Fruit fly (Drosophila melanogaster): Measurements from ENCODE around the gene Pgm1.

Pgm1 gene

dm6 chr3L:16128481-16128972 lies at the start of gene Pgm1:
Pgm1 (minus strand) TSS chr3L:16128531.
- TF ChIP-seq insv (optimal IDR thresholded peaks at IDR 0.05) (no peak), psq (optimal IDR thresholded peaks at IDR 0.05) (no peak), ttk (optimal IDR thresholded peaks at IDR 0.05) (no peak), Myc (optimal IDR thresholded peaks at IDR 0.05) (no peak), Sin3A (optimal IDR thresholded peaks at IDR 0.05) (no peak), h (optimal IDR thresholded peaks at IDR 0.05) (no peak)

dm6 chr3L:16177751-16178150 lies 49.4 kb upstream of the Pgm1 start:
- TF ChIP-seq psq (optimal IDR thresholded peaks at IDR 0.05) (no peak), insv (optimal IDR thresholded peaks at IDR 0.05) (no peak), Sin3A (optimal IDR thresholded peaks at IDR 0.05) (no peak), h (optimal IDR thresholded peaks at IDR 0.05) (no peak), ttk (optimal IDR thresholded peaks at IDR 0.05) (no peak), Myc (optimal IDR thresholded peaks at IDR 0.05) (no peak)

dm6 chr3L:16177309-16177708 lies 49.0 kb upstream of the Pgm1 start:
- TF ChIP-seq insv (optimal IDR thresholded peaks at IDR 0.05) (no peak), Sin3A (optimal IDR thresholded peaks at IDR 0.05) (no peak), h (optimal IDR thresholded peaks at IDR 0.05) (no peak), Myc (optimal IDR thresholded peaks at IDR 0.05) (no peak), ttk (optimal IDR thresholded peaks at IDR 0.05) (no peak)

dm6 chr3L:16176492-16176891 lies 48.2 kb upstream of the Pgm1 start:
- TF ChIP-seq ttk (optimal IDR thresholded peaks at IDR 0.05) (no peak), Sin3A (optimal IDR thresholded peaks at IDR 0.05) (no peak), insv (optimal IDR thresholded peaks at IDR 0.05) (no peak), h (optimal IDR thresholded peaks at IDR 0.05) (no peak), Myc (optimal IDR thresholded peaks at IDR 0.05) (no peak), psq (optimal IDR thresholded peaks at IDR 0.05) (no peak)

dm6 chr3L:16175628-16176263 lies 47.4 kb upstream of the Pgm1 start:
- no peak for TF ChIP-seq h (optimal IDR thresholded peaks at IDR 0.05)
- no peak for TF ChIP-seq ttk (optimal IDR thresholded peaks at IDR 0.05)
- TF ChIP-seq Sin3A (optimal IDR thresholded peaks at IDR 0.05) = no peak
- TF ChIP-seq psq (optimal IDR thresholded peaks at IDR 0.05) = no peak
- TF ChIP-seq Myc (optimal IDR thresholded peaks at IDR 0.05) = no peak
- no peak for TF ChIP-seq insv (optimal IDR thresholded peaks at IDR 0.05)

- TF ChIP-seq ttk (optimal IDR thresholded peaks at IDR 0.05) (no peak), Myc (optimal IDR thresholded peaks at IDR 0.05) (no peak), h (optimal IDR thresholded peaks at IDR 0.05) (no peak), psq (optimal IDR thresholded peaks at IDR 0.05) (no peak)
These were observed 46.4 kb upstream of the Pgm1 start for dm6 chr3L:16174778-16175177.

- TF ChIP-seq ttk (optimal IDR thresholded peaks at IDR 0.05) (no peak), Sin3A (optimal IDR thresholded peaks at IDR 0.05) (no peak), Myc (optimal IDR thresholded peaks at IDR 0.05) (no peak), insv (optimal IDR thresholded peaks at IDR 0.05) (no peak), h (optimal IDR thresholded peaks at IDR 0.05) (no peak)
These were observed 45.7 kb upstream of the Pgm1 start for dm6 chr3L:16173818-16174601.

- TF ChIP-seq Sin3A (optimal IDR thresholded peaks at IDR 0.05) (no peak), ttk (optimal IDR thresholded peaks at IDR 0.05) (no peak)
These were observed 44.5 kb upstream of the Pgm1 start for dm6 chr3L:16172809-16173276.

dm6 chr3L:16172381-16172780 lies 44.0 kb upstream of the Pgm1 start:
- no peak for TF ChIP-seq insv (optimal IDR thresholded peaks at IDR 0.05)
- TF ChIP-seq ttk (optimal IDR thresholded peaks at IDR 0.05) = no peak
- TF ChIP-seq h (optimal IDR thresholded peaks at IDR 0.05) = no peak
- TF ChIP-seq Sin3A (optimal IDR thresholded peaks at IDR 0.05) = no peak
- TF ChIP-seq Myc (optimal IDR thresholded peaks at IDR 0.05) = no peak
- TF ChIP-seq psq (optimal IDR thresholded peaks at IDR 0.05) = no peak

- TF ChIP-seq Sin3A (optimal IDR thresholded peaks at IDR 0.05) (no peak), insv (optimal IDR thresholded peaks at IDR 0.05) (no peak), h (optimal IDR thresholded peaks at IDR 0.05) (no peak), Myc (optimal IDR thresholded peaks at IDR 0.05) (no peak), psq (optimal IDR thresholded peaks at IDR 0.05) (no peak), ttk (optimal IDR thresholded peaks at IDR 0.05) (no peak)
These were observed 42.9 kb upstream of the Pgm1 start, which contains the start of gene CG33795 for dm6 chr3L:16171280-16171679. CG33795 (minus strand) TSS chr3L:16171380.

- TF ChIP-seq Myc (optimal IDR thresholded peaks at IDR 0.05) (no peak), Sin3A (optimal IDR thresholded peaks at IDR 0.05) (no peak)
These were observed 41.7 kb upstream of the Pgm1 start, which contains the start of gene CG33796 for dm6 chr3L:16170006-16170405. CG33796 (minus strand) TSS chr3L:16170106.

dm6 chr3L:16168503-16169189 lies 40.3 kb upstream of the Pgm1 start:
- TF ChIP-seq Sin3A (optimal IDR thresholded peaks at IDR 0.05) (no peak), ttk (optimal IDR thresholded peaks at IDR 0.05) (no peak), psq (optimal IDR thresholded peaks at IDR 0.05) (no peak), h (optimal IDR thresholded peaks at IDR 0.05) (no peak), Myc (optimal IDR thresholded peaks at IDR 0.05) (no peak), insv (optimal IDR thresholded peaks at IDR 0.05) (no peak)
